Worm (Caenorhabditis elegans) whole organism, L3 larva: ENCODE measurements around the gene F14H12.7.

Source experiments
- R02D3.7 ChIP-seq: fragments of 150-350 bp; optimal IDR thresholded peaks from 2 replicates; lab custom pipeline; 2014; ENCODE audit warnings: missing biosample characterization, missing genetic modification characterization
- ZK546.5 ChIP-seq: sonication (generic microtip); optimal IDR thresholded peaks from 2 replicates; lab custom pipeline; 2017; ENCODE audit warnings: missing biosample characterization, missing genetic modification characterization
- ceh-28 ChIP-seq: fragments of 150-350 bp; optimal IDR thresholded peaks from 2 replicates; lab custom pipeline; 2014; ENCODE audit warnings: missing biosample characterization, missing genetic modification reagents, missing genetic modification characterization
- ceh-82 ChIP-seq: fragments of 150-350 bp; optimal IDR thresholded peaks from 2 replicates; lab custom pipeline; 2014; ENCODE audit warnings: missing biosample characterization, missing genetic modification characterization
- ceh-9 ChIP-seq: sonication (generic microtip); optimal IDR thresholded peaks from 2 replicates; lab custom pipeline; 2018; ENCODE audit warnings: missing biosample characterization, missing genetic modification characterization
- daf-12 ChIP-seq: fragments of 150-350 bp; optimal IDR thresholded peaks from 2 replicates; lab custom pipeline; 2014; ENCODE audit warnings: missing biosample characterization, missing genetic modification reagents, missing genetic modification characterization
- egl-27 ChIP-seq: sonication (generic microtip); optimal IDR thresholded peaks from 4 replicates; lab custom pipeline; 2017; ENCODE audit warnings: missing biosample characterization, missing genetic modification reagents, missing genetic modification characterization
- egl-5 ChIP-seq: fragments of 150-350 bp; optimal IDR thresholded peaks from 2 replicates; lab custom pipeline; 2017; ENCODE audit warnings: missing biosample characterization, missing genetic modification reagents, missing genetic modification characterization, inconsistent platforms
- elt-1 ChIP-seq: fragments of 150-350 bp; optimal IDR thresholded peaks from 2 replicates; lab custom pipeline; 2014; ENCODE audit warnings: missing biosample characterization, missing genetic modification characterization
- elt-2 ChIP-seq: sonication (generic microtip); optimal IDR thresholded peaks from 2 replicates; lab custom pipeline; 2016; ENCODE audit warnings: missing genetic modification reagents, mild to moderate bottlenecking, missing genetic modification characterization, missing compliant biosample characterization
- elt-3 ChIP-seq, 3 experiments: fragments of 150-350 bp in 1 of 3; sonication (generic microtip) in 2 of 3; optimal IDR thresholded peaks; 2 replicates in 2 of 3; 4 replicates in 1 of 3; lab custom pipeline; 2014 to 2017; ENCODE audit warnings: missing biosample characterization in 3 of 3, missing genetic modification characterization in 3 of 3
- eor-1 ChIP-seq, 2 experiments: fragments of 150-350 bp; optimal IDR thresholded peaks; 2 replicates each; lab custom pipeline; 2014 to 2018; ENCODE audit warnings: missing biosample characterization in 2 of 2, missing genetic modification characterization in 2 of 2
- fkh-10 ChIP-seq: sonication (generic microtip); optimal IDR thresholded peaks from 2 replicates; lab custom pipeline; 2017; ENCODE audit warnings: missing biosample characterization, missing genetic modification reagents, missing genetic modification characterization
- fkh-2 ChIP-seq: fragments of 150-350 bp; optimal IDR thresholded peaks from 2 replicates; lab custom pipeline; 2014; ENCODE audit warnings: missing biosample characterization, missing genetic modification reagents, missing genetic modification characterization
- fos-1 ChIP-seq: fragments of 150-350 bp; optimal IDR thresholded peaks from 2 replicates; lab custom pipeline; 2014; ENCODE audit warnings: missing biosample characterization, missing genetic modification characterization
- hmg-11 ChIP-seq: sonication (generic microtip); optimal IDR thresholded peaks from 2 replicates; lab custom pipeline; 2016; ENCODE audit warnings: missing genetic modification characterization, missing compliant biosample characterization
- lin-15B ChIP-seq: fragments of 150-350 bp; optimal IDR thresholded peaks from 2 replicates; lab custom pipeline; 2014; ENCODE audit warnings: missing biosample characterization, missing genetic modification characterization
- lin-39 ChIP-seq: fragments of 150-350 bp; optimal IDR thresholded peaks from 2 replicates; lab custom pipeline; 2018; ENCODE audit warnings: missing biosample characterization, missing genetic modification reagents, missing genetic modification characterization
- lsy-12 ChIP-seq: sonication (generic microtip); optimal IDR thresholded peaks from 2 replicates; lab custom pipeline; 2016; ENCODE audit warnings: mild to moderate bottlenecking, missing genetic modification characterization, missing compliant biosample characterization
- mml-1 ChIP-seq: fragments of 150-350 bp; sonication (generic microtip); optimal IDR thresholded peaks from 3 replicates; lab custom pipeline; 2014; ENCODE audit warnings: missing biosample characterization, missing genetic modification characterization
- nfya-1 ChIP-seq: sonication (generic microtip); optimal IDR thresholded peaks from 2 replicates; lab custom pipeline; 2017; ENCODE audit warnings: missing genetic modification characterization, mild to moderate bottlenecking, missing compliant biosample characterization, antibody characterized with exemption, moderate library complexity; ENCODE audit not compliant: insufficient read depth
- nhr-23 ChIP-seq: fragments of 150-350 bp; optimal IDR thresholded peaks from 2 replicates; lab custom pipeline; 2014; ENCODE audit warnings: missing biosample characterization, missing genetic modification reagents, missing genetic modification characterization
- nhr-237 ChIP-seq: fragments of 150-350 bp; optimal IDR thresholded peaks from 2 replicates; lab custom pipeline; 2014; ENCODE audit warnings: missing biosample characterization, missing genetic modification characterization
- nhr-67 ChIP-seq: fragments of 150-350 bp; optimal IDR thresholded peaks from 2 replicates; lab custom pipeline; 2014; ENCODE audit warnings: missing biosample characterization, missing genetic modification characterization
- pha-4 ChIP-seq: fragments of 150-350 bp; optimal IDR thresholded peaks from 2 replicates; lab custom pipeline; 2014; ENCODE audit warnings: missing biosample characterization, missing genetic modification reagents, missing genetic modification characterization
- pqm-1 ChIP-seq: fragments of 150-350 bp; optimal IDR thresholded peaks from 2 replicates; lab custom pipeline; 2017; ENCODE audit warnings: missing biosample characterization, missing genetic modification characterization, inconsistent platforms
- sea-2 ChIP-seq: fragments of 150-350 bp; sonication (generic microtip); optimal IDR thresholded peaks from 4 replicates; lab custom pipeline; 2014; ENCODE audit warnings: missing biosample characterization, missing genetic modification reagents, missing genetic modification characterization
- skn-1 ChIP-seq: fragments of 150-350 bp; optimal IDR thresholded peaks from 2 replicates; lab custom pipeline; 2014; ENCODE audit warnings: missing biosample characterization, missing genetic modification characterization
- snpc-4 ChIP-seq: fragments of 150-350 bp; optimal IDR thresholded peaks from 2 replicates; lab custom pipeline; 2014; ENCODE audit warnings: missing biosample characterization, missing genetic modification characterization
- tbx-2 ChIP-seq: sonication (generic microtip); optimal IDR thresholded peaks from 2 replicates; lab custom pipeline; 2016; ENCODE audit warnings: mild to moderate bottlenecking, missing genetic modification characterization, missing compliant biosample characterization
- unc-39 ChIP-seq: sonication (generic microtip); optimal IDR thresholded peaks from 4 replicates; lab custom pipeline; 2017; ENCODE audit warnings: missing biosample characterization, missing genetic modification characterization
- unc-62 ChIP-seq: fragments of 150-350 bp; sonication (generic microtip); optimal IDR thresholded peaks from 4 replicates; lab custom pipeline; 2014; ENCODE audit warnings: missing biosample characterization, missing genetic modification reagents, missing genetic modification characterization
- ztf-11 ChIP-seq: fragments of 150-350 bp; optimal IDR thresholded peaks from 2 replicates; lab custom pipeline; 2014; ENCODE audit warnings: missing biosample characterization, missing genetic modification characterization

Gene F14H12.7

DNA sequence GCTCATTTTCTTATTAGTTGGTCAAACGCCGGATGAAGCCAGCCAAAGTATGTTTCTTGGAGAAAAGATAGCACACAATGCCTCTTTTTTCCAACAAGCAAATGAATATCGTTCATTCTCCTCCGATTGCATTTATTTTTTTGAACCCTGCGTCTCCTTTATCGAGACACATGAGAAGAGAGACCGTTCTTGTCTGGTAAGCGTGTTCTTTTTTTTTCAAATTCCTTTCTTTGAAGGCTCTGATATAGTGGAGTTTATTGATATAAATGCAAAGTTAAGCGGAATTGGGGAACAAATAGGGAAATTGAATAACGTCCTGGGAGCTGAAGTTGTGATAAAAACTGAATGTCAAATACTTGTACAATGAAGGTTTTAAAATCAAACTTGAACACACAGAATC is at the start of gene F14H12.7:
TSS of gene F14H12.7 (minus strand) at position 101 of the 400 bp plus-strand sequence.
- TF ChIP-seq fkh-10 (GFP tag; lab: Kevin White, UChicago) (no peak), ztf-11 (no peak), eor-1 (tag; optimal IDR thresholded peaks at IDR 0.05; lab: Kevin White, UChicago) (no peak), skn-1 (no peak), unc-39 (tag; lab: Kevin White, UChicago) (no peak), snpc-4 (tag; lab: Kevin White, UChicago) (no peak), nhr-237 (tag; lab: Kevin White, UChicago) (no peak), elt-1 (tag; lab: Kevin White, UChicago) (no peak), pqm-1 (tag; lab: Kevin White, UChicago) (no peak), sea-2 (GFP tag; lab: Kevin White, UChicago) (no peak), lin-15B (tag; lab: Kevin White, UChicago) (no peak)

DNA sequence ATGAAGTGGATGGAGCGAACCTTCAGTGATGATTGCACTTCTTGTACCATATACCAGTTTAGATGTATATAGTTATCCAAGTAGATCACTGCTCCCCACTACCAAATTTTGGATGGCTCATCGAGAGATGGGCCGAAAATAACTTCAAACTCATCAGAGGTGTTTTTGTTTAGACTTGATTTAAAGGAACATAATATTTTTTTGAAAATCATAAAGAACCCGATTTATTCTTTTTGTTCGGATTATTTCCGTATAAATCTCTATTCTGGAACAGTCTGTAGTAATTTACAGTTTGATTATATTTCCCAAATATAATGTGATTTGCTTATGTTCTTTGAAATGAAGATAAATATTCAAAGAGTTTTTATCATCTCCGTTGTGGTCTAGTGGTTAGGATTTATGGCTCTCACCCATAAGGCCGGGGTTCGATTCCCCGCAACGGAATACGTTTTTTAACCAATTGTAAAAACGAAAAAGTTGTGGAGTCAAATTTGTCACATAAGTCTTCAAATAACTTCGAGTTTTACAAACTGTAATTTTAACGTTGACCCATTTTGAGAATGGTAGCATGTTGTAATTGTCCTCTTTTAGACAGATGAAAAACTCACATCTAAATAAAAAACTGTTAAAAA is 48.0 kb upstream of the F14H12.7 start:
- TF ChIP-seq elt-1 (tag; lab: Kevin White, UChicago) (no peak), egl-5 (tag; lab: Kevin White, UChicago) (no peak), ceh-9 (tag; lab: Kevin White, UChicago) (no peak), nhr-67 (no peak), lsy-12 (no peak), ceh-28 (no peak), unc-62 (GFP tag; lab: Kevin White, UChicago) (no peak), ceh-82 (no peak), mml-1 (tag; lab: Kevin White, UChicago) (no peak), snpc-4 (tag; lab: Kevin White, UChicago) (no peak), elt-2 (tag; lab: Kevin White, UChicago) (no peak), hmg-11 (no peak), nhr-23 (tag; lab: Kevin White, UChicago) (no peak), lin-39 (tag; lab: Kevin White, UChicago) (no peak), R02D3.7 (no peak), daf-12 (tag; lab: Kevin White, UChicago) (no peak)
- TF ChIP-seq, all 47 proteins: peak for 0

DNA sequence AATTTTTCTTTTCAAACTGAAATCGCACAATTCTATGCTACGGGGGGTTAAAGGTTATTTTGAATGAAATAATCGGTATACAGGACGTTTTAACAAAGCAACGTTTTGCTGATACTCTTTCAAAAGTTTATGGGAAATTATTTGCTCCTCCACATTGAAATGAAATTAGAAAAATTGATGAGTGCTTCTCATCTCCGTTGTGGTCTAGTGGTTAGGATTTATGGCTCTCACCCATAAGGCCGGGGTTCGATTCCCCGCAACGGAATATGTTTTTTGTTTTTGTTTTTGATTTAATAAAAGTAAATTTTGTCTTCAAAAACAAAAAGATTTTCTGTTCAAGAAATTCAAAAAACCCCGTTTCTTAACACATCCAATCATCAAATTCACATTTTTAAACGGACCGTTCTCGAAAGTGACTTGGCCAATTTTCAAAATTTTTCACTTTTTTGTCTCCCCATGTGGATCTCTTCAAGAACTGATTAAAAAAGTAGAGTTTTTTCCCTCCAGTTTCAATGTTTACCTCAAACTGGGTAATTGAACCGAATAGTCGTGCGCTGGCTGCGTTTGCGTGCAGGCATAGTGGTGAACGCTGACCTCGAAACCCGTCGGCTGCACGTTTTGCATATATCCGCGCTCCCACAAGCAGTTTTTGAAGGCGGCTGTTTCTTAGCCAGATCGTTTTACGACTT is 47.3 kb upstream of the F14H12.7 start:
- no peak for TF ChIP-seq lin-39 (tag; lab: Kevin White, UChicago)
- TF ChIP-seq R02D3.7 = no peak
- TF ChIP-seq nhr-237 (tag; lab: Kevin White, UChicago) = no peak
- no peak for TF ChIP-seq pha-4 (tag; lab: Kevin White, UChicago)
- no peak for TF ChIP-seq fos-1 (tag; lab: Kevin White, UChicago)
- TF ChIP-seq tbx-2 = no peak
- TF ChIP-seq ZK546.5 = no peak

DNA sequence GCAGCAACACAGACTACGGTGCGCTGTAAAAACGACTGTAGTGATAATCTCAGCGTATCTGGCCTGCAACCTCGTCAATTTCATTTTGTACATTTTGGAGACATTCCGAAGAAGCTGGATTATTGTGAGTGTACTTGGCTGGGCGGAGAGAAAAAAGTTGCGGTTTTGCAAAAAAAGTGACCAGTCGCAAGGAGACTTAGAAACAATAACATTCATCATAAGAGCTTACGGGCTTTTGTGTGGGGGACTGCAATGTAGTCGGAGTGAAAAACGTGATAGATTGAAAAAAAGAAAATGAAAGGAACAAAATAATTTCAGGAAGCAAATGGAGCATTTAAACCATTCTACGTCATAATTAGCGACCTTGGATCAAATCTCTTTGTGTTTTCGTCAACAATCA is 46.0 kb upstream of the F14H12.7 start:
- TF ChIP-seq mml-1 (tag; lab: Kevin White, UChicago) (no peak), nfya-1 (tag; lab: Kevin White, UChicago) (peak; percentile 17), tbx-2 (no peak), lin-39 (tag; lab: Kevin White, UChicago) (peak; percentile 38)

DNA sequence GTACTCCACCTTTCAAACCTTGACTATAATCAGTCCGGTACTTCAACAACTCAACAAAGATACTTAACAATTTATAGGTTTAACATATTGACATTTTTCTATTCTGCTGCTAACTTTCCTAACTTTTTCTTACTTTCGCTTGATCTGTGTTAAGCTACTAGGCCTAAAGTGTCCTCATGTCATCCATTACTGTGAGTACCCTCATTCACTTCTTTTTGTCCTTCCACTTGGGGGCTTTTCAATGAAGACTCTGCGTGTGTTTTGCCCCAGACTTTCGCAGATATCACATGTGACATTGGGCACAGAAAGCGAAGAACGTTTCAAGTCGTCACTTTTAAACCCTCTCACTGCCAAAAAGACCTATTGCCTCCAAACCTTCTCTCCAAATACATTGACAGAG is 42.3 kb upstream of the F14H12.7 start:
- TF ChIP-seq daf-12 (tag; lab: Kevin White, UChicago) (no peak), lsy-12 (no peak), unc-62 (GFP tag; lab: Kevin White, UChicago) (peak; percentile 29), elt-1 (tag; lab: Kevin White, UChicago) (peak; percentile 35), nhr-23 (tag; lab: Kevin White, UChicago) (no peak), fkh-2 (tag; lab: Kevin White, UChicago) (no peak), elt-3 (tag; optimal IDR thresholded peaks at IDR 0.05; lab: Kevin White, UChicago) (no peak), hmg-11 (no peak), egl-27 (tag; lab: Kevin White, UChicago) (no peak), sea-2 (GFP tag; lab: Kevin White, UChicago) (no peak), R02D3.7 (no peak), skn-1 (no peak), lin-39 (tag; lab: Kevin White, UChicago) (peak; percentile 60)
